Worm (Caenorhabditis elegans): ENCODE results near the gene gpla-1.

gpla-1 gene

ce11 chrV:11929046-11929590 is 8.5 kb downstream of the gpla-1 start, which contains the start of gene F58H1.2:
Gene F58H1.2, plus strand, starts transcription at chrV:11929096.
- TF ChIP-seq klf-2 (GFP tag; conservative IDR thresholded peaks at IDR 0.05) (no peak), tab-1 (GFP tag; IDR thresholded peaks at IDR 0.05) (no peak)

- TF ChIP-seq T22C8.4 (GFP tag; IDR thresholded peaks at IDR 0.05) (no peak), cog-1 (tag; optimal IDR thresholded peaks at IDR 0.05) (no peak), med-1 (GFP tag; optimal IDR thresholded peaks at IDR 0.05; ENCODE audit: insufficient read depth) (no peak), ref-1 (GFP tag; conservative IDR thresholded peaks at IDR 0.05) (no peak), flt-1 (GFP tag; IDR thresholded peaks at IDR 0.05) (no peak), tab-1 (GFP tag; IDR thresholded peaks at IDR 0.05) (no peak)
Measured at ce11 chrV:11927346-11927745, 10.3 kb downstream of the gpla-1 start, which contains the start of gene osm-6. Gene osm-6, minus strand, starts transcription at chrV:11927446.

ce11 chrV:11921689-11922517 is 15.7 kb downstream of the gpla-1 start:
- no peak for TF ChIP-seq ztf-29 (GFP tag; IDR thresholded peaks at IDR 0.05)
- no peak for TF ChIP-seq flt-1 (GFP tag; IDR thresholded peaks at IDR 0.05)
- no peak for TF ChIP-seq ref-1 (GFP tag; conservative IDR thresholded peaks at IDR 0.05)

ce11 chrV:11921229-11921628 is 16.4 kb downstream of the gpla-1 start:
- TF ChIP-seq ztf-23 (GFP tag; IDR thresholded peaks at IDR 0.05), result no peak
- no peak for TF ChIP-seq ztf-29 (GFP tag; IDR thresholded peaks at IDR 0.05)
- TF ChIP-seq ref-1 (GFP tag; conservative IDR thresholded peaks at IDR 0.05), result no peak
- TF ChIP-seq klf-2 (GFP tag; conservative IDR thresholded peaks at IDR 0.05), result no peak
- TF ChIP-seq med-1 (GFP tag; optimal IDR thresholded peaks at IDR 0.05; ENCODE audit: insufficient read depth), result no peak
- TF ChIP-seq tab-1 (GFP tag; IDR thresholded peaks at IDR 0.05), result no peak
- no peak for TF ChIP-seq T22C8.4 (GFP tag; IDR thresholded peaks at IDR 0.05)
- no peak for TF ChIP-seq flt-1 (GFP tag; IDR thresholded peaks at IDR 0.05)
- no peak for TF ChIP-seq cog-1 (tag; optimal IDR thresholded peaks at IDR 0.05)

DNA sequence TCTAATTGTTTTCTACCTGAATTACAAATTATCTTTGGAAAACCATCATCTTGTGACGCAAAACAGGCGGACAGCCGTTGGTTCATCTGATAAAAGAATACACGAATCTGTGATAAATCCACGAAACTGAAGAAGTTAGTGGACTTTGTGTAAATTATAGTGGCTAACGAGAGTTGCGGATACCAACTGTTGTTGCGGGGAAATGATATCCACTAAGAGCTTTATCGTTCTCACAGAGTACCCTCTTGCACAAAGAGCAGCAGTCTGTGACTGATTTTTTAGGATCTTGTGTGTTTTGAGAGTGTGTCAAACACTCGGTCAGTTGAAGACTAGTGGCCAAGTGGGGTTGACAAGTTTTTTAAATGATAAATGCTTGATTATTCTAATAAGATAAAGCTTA is 18.0 kb downstream of the gpla-1 start:
- no peak for TF ChIP-seq T22C8.4 (GFP tag; IDR thresholded peaks at IDR 0.05)
- no peak for TF ChIP-seq klf-2 (GFP tag; conservative IDR thresholded peaks at IDR 0.05)
- TF ChIP-seq ztf-29 (GFP tag; IDR thresholded peaks at IDR 0.05), result no peak

DNA sequence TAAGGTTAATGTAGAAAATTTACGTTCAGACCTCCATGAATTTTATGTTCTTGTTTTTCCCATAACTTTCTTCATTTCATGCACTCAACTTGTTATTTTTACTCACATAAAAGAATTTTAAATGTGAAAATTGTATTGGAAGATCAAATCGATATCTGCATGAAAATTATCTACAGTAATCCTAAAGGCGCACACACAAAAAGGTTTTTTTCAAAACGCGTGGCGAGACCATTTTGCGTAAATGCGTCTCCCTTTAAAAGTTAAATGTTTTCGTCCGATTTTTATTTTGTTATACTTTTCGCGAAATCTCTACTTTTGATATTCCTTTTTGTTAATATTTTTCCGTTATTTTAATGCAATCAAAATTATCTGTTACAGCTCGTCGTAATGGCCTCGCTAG is 20.4 kb downstream of the gpla-1 start, which contains the start of gene R31.2:
Gene R31.2 (plus strand): TSS at position 388 of the 400 bp plus-strand sequence.
- TF ChIP-seq flt-1 (GFP tag; IDR thresholded peaks at IDR 0.05) (no peak), ref-1 (GFP tag; conservative IDR thresholded peaks at IDR 0.05) (no peak), tab-1 (GFP tag; IDR thresholded peaks at IDR 0.05) (no peak), T22C8.4 (GFP tag; IDR thresholded peaks at IDR 0.05) (no peak), cog-1 (tag; optimal IDR thresholded peaks at IDR 0.05) (no peak), med-1 (GFP tag; optimal IDR thresholded peaks at IDR 0.05; ENCODE audit: insufficient read depth) (no peak), ztf-29 (GFP tag; IDR thresholded peaks at IDR 0.05) (no peak), ztf-23 (GFP tag; IDR thresholded peaks at IDR 0.05) (no peak), klf-2 (GFP tag; conservative IDR thresholded peaks at IDR 0.05) (no peak)

DNA sequence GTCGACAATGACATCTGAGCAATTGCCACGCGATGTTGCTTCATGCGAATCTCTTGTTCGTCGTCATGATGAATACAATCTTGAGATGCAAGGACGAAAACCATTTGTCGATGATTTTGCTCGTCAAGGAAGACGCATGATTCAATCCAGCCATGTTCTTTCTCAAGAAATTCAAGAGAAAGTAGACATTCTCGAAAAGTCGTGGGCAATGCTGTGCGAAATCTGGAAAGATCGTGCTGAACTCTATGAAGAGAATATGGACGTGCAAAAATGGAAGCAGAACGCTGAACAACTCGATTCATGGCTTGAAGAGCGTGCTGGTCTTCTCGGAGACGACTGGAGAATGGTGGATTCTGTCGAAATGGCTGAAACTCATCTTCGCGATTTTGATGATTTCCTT is 24.3 kb downstream of the gpla-1 start:
- TF ChIP-seq tab-1 (GFP tag; IDR thresholded peaks at IDR 0.05), result no peak
- TF ChIP-seq cog-1 (tag; optimal IDR thresholded peaks at IDR 0.05), result no peak
- no peak for TF ChIP-seq T22C8.4 (GFP tag; IDR thresholded peaks at IDR 0.05)
- no peak for TF ChIP-seq ref-1 (GFP tag; conservative IDR thresholded peaks at IDR 0.05)
- no peak for TF ChIP-seq flt-1 (GFP tag; IDR thresholded peaks at IDR 0.05)
- no peak for TF ChIP-seq ztf-29 (GFP tag; IDR thresholded peaks at IDR 0.05)
- TF ChIP-seq ztf-23 (GFP tag; IDR thresholded peaks at IDR 0.05), result no peak
- no peak for TF ChIP-seq med-1 (GFP tag; optimal IDR thresholded peaks at IDR 0.05; ENCODE audit: insufficient read depth)
- TF ChIP-seq klf-2 (GFP tag; conservative IDR thresholded peaks at IDR 0.05), result no peak

DNA sequence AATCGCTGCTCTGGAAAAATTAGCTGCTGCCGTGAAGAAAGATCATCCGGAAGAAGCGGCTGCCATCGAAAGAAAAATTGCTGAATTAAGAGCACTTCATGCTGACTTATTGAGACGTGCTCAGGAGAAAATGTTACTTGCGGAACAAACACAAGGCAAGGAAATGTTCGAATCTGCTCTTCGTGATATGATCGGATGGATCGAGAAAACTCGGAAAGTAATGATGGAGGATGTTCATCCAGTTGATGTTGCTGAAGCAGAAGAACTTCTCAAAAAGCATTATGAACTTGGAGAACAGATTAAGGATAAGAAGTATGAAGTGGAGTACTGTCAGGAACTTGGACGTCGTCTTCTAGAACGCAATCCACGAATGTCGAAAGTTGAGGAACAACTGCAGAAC is 31.6 kb downstream of the gpla-1 start:
- TF ChIP-seq flt-1 (GFP tag; IDR thresholded peaks at IDR 0.05) (no peak), ref-1 (GFP tag; conservative IDR thresholded peaks at IDR 0.05) (no peak), cog-1 (tag; optimal IDR thresholded peaks at IDR 0.05) (no peak), klf-2 (GFP tag; conservative IDR thresholded peaks at IDR 0.05) (no peak), ztf-23 (GFP tag; IDR thresholded peaks at IDR 0.05) (no peak), T22C8.4 (GFP tag; IDR thresholded peaks at IDR 0.05) (no peak), med-1 (GFP tag; optimal IDR thresholded peaks at IDR 0.05; ENCODE audit: insufficient read depth) (no peak), ztf-29 (GFP tag; IDR thresholded peaks at IDR 0.05) (no peak), tab-1 (GFP tag; IDR thresholded peaks at IDR 0.05) (no peak)

- TF ChIP-seq flt-1 (GFP tag; IDR thresholded peaks at IDR 0.05), result no peak
- no peak for TF ChIP-seq T22C8.4 (GFP tag; IDR thresholded peaks at IDR 0.05)
- TF ChIP-seq tab-1 (GFP tag; IDR thresholded peaks at IDR 0.05), result no peak
- no peak for TF ChIP-seq ztf-29 (GFP tag; IDR thresholded peaks at IDR 0.05)
- no peak for TF ChIP-seq cog-1 (tag; optimal IDR thresholded peaks at IDR 0.05)
- no peak for TF ChIP-seq med-1 (GFP tag; optimal IDR thresholded peaks at IDR 0.05; ENCODE audit: insufficient read depth)
- TF ChIP-seq klf-2 (GFP tag; conservative IDR thresholded peaks at IDR 0.05), result no peak
Measured at ce11 chrV:11902161-11902560, 35.4 kb downstream of the gpla-1 start.

- TF ChIP-seq cog-1 (tag; optimal IDR thresholded peaks at IDR 0.05), result no peak
- TF ChIP-seq tab-1 (GFP tag; IDR thresholded peaks at IDR 0.05), result no peak
- TF ChIP-seq flt-1 (GFP tag; IDR thresholded peaks at IDR 0.05), result no peak
- TF ChIP-seq ref-1 (GFP tag; conservative IDR thresholded peaks at IDR 0.05), result no peak
- TF ChIP-seq ztf-29 (GFP tag; IDR thresholded peaks at IDR 0.05), result no peak
- TF ChIP-seq T22C8.4 (GFP tag; IDR thresholded peaks at IDR 0.05), result no peak
- TF ChIP-seq med-1 (GFP tag; optimal IDR thresholded peaks at IDR 0.05; ENCODE audit: insufficient read depth), result no peak
- no peak for TF ChIP-seq ztf-23 (GFP tag; IDR thresholded peaks at IDR 0.05)
- TF ChIP-seq klf-2 (GFP tag; conservative IDR thresholded peaks at IDR 0.05), result no peak
Measured at ce11 chrV:11901260-11901659, 36.4 kb downstream of the gpla-1 start.

All from whole organism, midembryonic.